Worm (Caenorhabditis elegans): ENCODE data around the gene Y51H4A.6.
A peak's percentile ranks its signal among the peaks of the same experiment; 100 is the strongest.

Gene Y51H4A.6

DNA sequence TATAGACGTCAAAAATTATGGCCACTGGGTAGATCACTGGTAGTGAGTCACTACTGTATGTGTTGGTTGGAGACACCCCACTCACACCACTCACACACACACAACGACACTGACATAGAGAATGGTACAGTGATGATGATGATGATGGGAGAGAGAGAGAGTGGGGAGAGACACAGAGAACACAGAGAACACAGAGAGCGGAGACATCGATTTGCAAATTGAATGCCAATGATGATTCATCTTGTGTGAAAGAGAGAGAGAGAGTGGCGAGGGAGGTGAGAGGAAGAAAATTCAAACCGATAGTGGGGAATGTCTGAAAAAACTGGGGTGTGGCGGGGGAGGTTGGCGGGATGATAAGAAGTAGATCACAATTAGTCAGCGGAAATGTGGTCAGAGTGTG lies 43.5 kb upstream of the Y51H4A.6 start (continued):
- TF ChIP-seq nhr-80 (tag; optimal IDR thresholded peaks at IDR 0.05), result peak; percentile 72
- no peak for TF ChIP-seq ztf-18 (tag; optimal IDR thresholded peaks at IDR 0.05)
- peak; percentile 69 for TF ChIP-seq ztf-26 (tag; optimal IDR thresholded peaks at IDR 0.05)
- TF ChIP-seq hlh-12 (tag; optimal IDR thresholded peaks at IDR 0.05), result no peak
- TF ChIP-seq F52B5.7 (tag; optimal IDR thresholded peaks at IDR 0.05), result no peak
- no peak for TF ChIP-seq lsl-1 (GFP tag; optimal IDR thresholded peaks at IDR 0.05)
- peak; percentile 15 for TF ChIP-seq ama-1 (optimal IDR thresholded peaks at IDR 0.05)
- no peak for TF ChIP-seq ama-1 (GFP tag; optimal IDR thresholded peaks at IDR 0.05)
- no peak for TF ChIP-seq ceh-100 (GFP tag; IDR thresholded peaks at IDR 0.05)
- no peak for TF ChIP-seq mes-4 (tag; optimal IDR thresholded peaks at IDR 0.05)
- TF ChIP-seq ceh-40 (GFP tag; IDR thresholded peaks at IDR 0.05), result no peak
- no peak for TF ChIP-seq attf-3 (GFP tag; conservative IDR thresholded peaks at IDR 0.05)
- TF ChIP-seq ztf-25 (GFP tag; IDR thresholded peaks at IDR 0.05), result no peak
- no peak for TF ChIP-seq let-526 (GFP tag; IDR thresholded peaks at IDR 0.05)
- no peak for TF ChIP-seq D2030.7 (GFP tag; IDR thresholded peaks at IDR 0.05)
- TF ChIP-seq lin-26 (GFP tag; IDR thresholded peaks at IDR 0.05), result no peak
- TF ChIP-seq lir-1 (GFP tag; conservative IDR thresholded peaks at IDR 0.05), result no peak
- peak; percentile 59 for TF ChIP-seq attf-5 (GFP tag; optimal IDR thresholded peaks at IDR 0.05)
- no peak for TF ChIP-seq mel-28 (tag; optimal IDR thresholded peaks at IDR 0.05; ENCODE audit: borderline replicate concordance)
- no peak for TF ChIP-seq zim-3 (tag; optimal IDR thresholded peaks at IDR 0.05)
- no peak for TF ChIP-seq F39B2.1 (GFP tag; IDR thresholded peaks at IDR 0.05)
- no peak for TF ChIP-seq tbx-9 (tag; optimal IDR thresholded peaks at IDR 0.05; ENCODE audit: borderline replicate concordance)
- no peak for TF ChIP-seq gei-17 (GFP tag; optimal IDR thresholded peaks at IDR 0.05)
- no peak for TF ChIP-seq hmg-20 (GFP tag; IDR thresholded peaks at IDR 0.05)
- TF ChIP-seq die-1 (tag; optimal IDR thresholded peaks at IDR 0.05), result no peak
- no peak for TF ChIP-seq madf-6 (GFP tag; IDR thresholded peaks at IDR 0.05)
- no peak for TF ChIP-seq cebp-1 (GFP tag; IDR thresholded peaks at IDR 0.05)
- peak; percentile 53 for TF ChIP-seq cebp-1 (tag; optimal IDR thresholded peaks at IDR 0.05)
- no peak for TF ChIP-seq nhr-120 (GFP tag; IDR thresholded peaks at IDR 0.05)
- no peak for TF ChIP-seq F10E7.11 (tag; optimal IDR thresholded peaks at IDR 0.05)
- peak; percentile 39 for TF ChIP-seq ZK185.1 (tag; optimal IDR thresholded peaks at IDR 0.05; ENCODE audit: poor library complexity, severe bottlenecking)
- no peak for TF ChIP-seq bed-1 (GFP tag; IDR thresholded peaks at IDR 0.05)
- TF ChIP-seq xnd-1 (tag; optimal IDR thresholded peaks at IDR 0.05), result no peak
- TF ChIP-seq efl-1 (GFP tag; optimal IDR thresholded peaks at IDR 0.05), result no peak
- no peak for TF ChIP-seq sptf-2 (GFP tag; optimal IDR thresholded peaks at IDR 0.05)
- no peak for TF ChIP-seq unc-130 (GFP tag; optimal IDR thresholded peaks at IDR 0.05)
- TF ChIP-seq unc-62 (GFP tag; optimal IDR thresholded peaks at IDR 0.05), result peak; percentile 37
- TF ChIP-seq him-1 (tag; optimal IDR thresholded peaks at IDR 0.05), result no peak
- TF ChIP-seq mcd-1 (GFP tag; IDR thresholded peaks at IDR 0.05), result no peak
- TF ChIP-seq Y67H2A.10 (GFP tag; conservative IDR thresholded peaks at IDR 0.05), result no peak
- no peak for TF ChIP-seq F57A8.1 (GFP tag; optimal IDR thresholded peaks at IDR 0.05)
- TF ChIP-seq Y79H2A.3 (GFP tag; conservative IDR thresholded peaks at IDR 0.05), result no peak
- TF ChIP-seq aptf-2 (GFP tag; conservative IDR thresholded peaks at IDR 0.05), result no peak
- TF ChIP-seq F57C9.4 (tag; optimal IDR thresholded peaks at IDR 0.05), result no peak
- TF ChIP-seq B0336.3 (GFP tag; IDR thresholded peaks at IDR 0.05), result peak; percentile 27; the same call in 1 of the 2 replicates
- TF ChIP-seq sea-2 (GFP tag; IDR thresholded peaks at IDR 0.05), result no peak
- no peak for TF ChIP-seq B0035.1 (tag; optimal IDR thresholded peaks at IDR 0.05)
- no peak for TF ChIP-seq dpff-1 (tag; optimal IDR thresholded peaks at IDR 0.05)
- no peak for TF ChIP-seq tlf-1 (GFP tag; optimal IDR thresholded peaks at IDR 0.05)
- TF ChIP-seq nfya-1 (tag; optimal IDR thresholded peaks at IDR 0.05; ENCODE audit: borderline replicate concordance, insufficient read depth), result no peak
- TF ChIP-seq let-607 (tag; optimal IDR thresholded peaks at IDR 0.05), result peak in 1 of 2 experiments; percentile 24
